Worm (Caenorhabditis elegans): ENCODE data around the gene ZK662.2.

Gene ZK662.2

DNA sequence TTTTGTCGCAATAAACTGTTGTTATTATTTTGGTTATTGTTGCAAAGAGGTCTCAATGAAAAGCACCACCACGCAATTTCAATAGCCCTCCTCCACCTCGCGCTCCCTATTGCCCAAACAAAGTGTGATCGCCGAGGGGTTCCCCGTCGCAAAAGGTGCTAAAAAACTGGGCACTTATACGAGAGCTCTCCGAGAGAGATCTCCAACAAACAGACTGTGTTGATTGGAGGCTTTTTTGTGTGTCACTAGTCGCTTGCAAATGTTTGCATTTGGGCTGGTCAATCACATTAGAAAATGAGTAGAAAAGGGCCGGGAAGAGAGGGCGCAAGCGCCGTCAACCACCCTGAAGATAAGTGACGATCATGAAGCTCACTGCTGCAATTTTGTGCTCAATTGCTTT, at the start of gene ZK662.2:
Gene ZK662.2, plus strand, starts transcription at position 301 of the 400 bp plus-strand sequence.
- TF ChIP-seq him-1 (tag; optimal IDR thresholded peaks at IDR 0.05) (no peak), dao-5 (tag; optimal IDR thresholded peaks at IDR 0.05) (no peak), W03F9.2 (tag; optimal IDR thresholded peaks at IDR 0.05) (no peak)

DNA sequence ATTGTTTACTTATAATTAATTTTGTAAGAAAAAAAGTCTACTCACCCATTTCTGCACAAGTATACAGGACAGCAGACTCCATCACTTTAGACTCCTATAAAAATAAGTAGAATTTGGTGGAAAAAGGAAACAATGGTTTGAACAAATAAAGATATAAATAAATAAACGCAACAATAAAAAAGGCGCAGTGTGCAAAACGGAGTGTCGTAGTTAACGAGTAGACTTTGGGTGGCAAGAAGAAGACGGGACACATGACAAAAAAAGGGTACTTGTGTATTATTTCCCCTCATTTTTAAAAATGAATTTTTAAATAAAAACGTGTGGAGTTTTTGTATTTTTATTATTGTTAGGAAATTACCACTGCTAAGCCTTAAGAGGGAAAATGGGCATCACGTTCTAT, 49.2 kb upstream of the ZK662.2 start, which contains the start of gene F59D12.5:
Gene F59D12.5, minus strand, starts transcription at position 94 of the 400 bp plus-strand sequence.
- no peak for TF ChIP-seq him-1 (tag; optimal IDR thresholded peaks at IDR 0.05)
- no peak for TF ChIP-seq W03F9.2 (tag; optimal IDR thresholded peaks at IDR 0.05)
- TF ChIP-seq dao-5 (tag; optimal IDR thresholded peaks at IDR 0.05), result no peak

DNA sequence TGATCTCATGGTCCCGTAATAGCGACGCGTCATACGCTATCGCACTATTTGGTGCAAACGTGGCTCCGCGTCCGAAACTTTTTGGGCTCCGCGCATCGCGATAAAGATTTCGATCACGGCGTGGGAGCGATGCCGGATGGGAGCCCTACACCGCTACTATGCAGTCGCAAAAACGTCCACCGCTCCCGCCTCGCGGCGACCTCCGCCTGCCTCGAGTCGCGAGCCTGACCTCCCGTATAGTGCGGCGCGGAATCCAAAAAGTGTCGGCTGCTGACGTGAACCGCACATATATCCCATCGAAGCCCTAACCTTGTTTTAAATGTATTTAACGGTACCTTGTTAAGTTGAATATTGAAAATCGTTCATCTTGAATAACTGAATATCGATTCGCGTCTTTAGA, 46.1 kb upstream of the ZK662.2 start:
- no peak for TF ChIP-seq him-1 (tag; optimal IDR thresholded peaks at IDR 0.05)
- TF ChIP-seq dao-5 (tag; optimal IDR thresholded peaks at IDR 0.05), result no peak
- TF ChIP-seq W03F9.2 (tag; optimal IDR thresholded peaks at IDR 0.05), result no peak

DNA sequence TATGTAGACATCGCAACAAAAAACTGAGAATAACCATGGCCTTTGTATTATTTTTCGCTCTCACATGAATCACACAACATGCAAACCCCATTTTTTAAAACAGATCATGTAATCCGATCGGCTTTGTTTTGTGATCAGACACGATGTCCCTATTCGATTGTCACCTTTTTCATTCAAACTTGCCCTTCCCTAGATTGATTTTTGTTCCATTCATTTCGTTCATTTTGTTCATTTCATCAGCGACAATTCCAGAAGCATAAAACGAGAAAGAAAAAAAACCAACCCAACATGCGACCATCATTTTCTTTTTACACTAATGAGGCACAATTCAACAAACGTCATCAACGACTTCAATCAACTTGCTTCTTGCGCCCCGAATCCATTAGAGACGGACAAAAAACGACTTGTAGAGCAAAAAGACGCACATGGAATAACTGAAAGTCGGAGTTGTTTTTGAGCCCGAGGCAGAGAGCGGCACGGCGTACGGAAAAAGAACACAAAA, 45.5 kb upstream of the ZK662.2 start, which contains the start of gene F59D12.3:
Gene F59D12.3, minus strand, starts transcription at position 51 of the 502 bp plus-strand sequence.
- TF ChIP-seq him-1 (tag; optimal IDR thresholded peaks at IDR 0.05), result no peak
- TF ChIP-seq W03F9.2 (tag; optimal IDR thresholded peaks at IDR 0.05), result no peak
- no peak for TF ChIP-seq dao-5 (tag; optimal IDR thresholded peaks at IDR 0.05)

DNA sequence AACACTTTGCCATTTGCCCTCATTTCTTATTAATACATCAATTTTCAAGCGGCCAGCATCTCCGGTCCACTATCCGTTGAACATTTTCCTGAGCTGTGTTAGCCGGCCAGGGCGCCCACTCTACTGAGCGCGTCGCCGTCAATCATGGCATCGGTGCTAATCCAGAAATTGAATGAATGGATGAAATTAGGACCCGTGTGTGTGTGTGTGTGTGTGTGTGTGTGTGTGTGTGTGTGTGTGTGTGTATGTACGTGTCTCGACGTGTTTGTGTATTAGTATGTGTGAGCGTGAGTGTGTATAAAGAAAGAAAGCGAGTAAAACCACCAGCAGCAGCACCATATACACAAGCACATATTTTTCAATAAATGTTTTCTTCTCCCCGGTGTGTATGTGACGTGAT, 43.3 kb upstream of the ZK662.2 start:
- TF ChIP-seq dao-5 (tag; optimal IDR thresholded peaks at IDR 0.05) (no peak), W03F9.2 (tag; optimal IDR thresholded peaks at IDR 0.05) (no peak), him-1 (tag; optimal IDR thresholded peaks at IDR 0.05) (no peak)

DNA sequence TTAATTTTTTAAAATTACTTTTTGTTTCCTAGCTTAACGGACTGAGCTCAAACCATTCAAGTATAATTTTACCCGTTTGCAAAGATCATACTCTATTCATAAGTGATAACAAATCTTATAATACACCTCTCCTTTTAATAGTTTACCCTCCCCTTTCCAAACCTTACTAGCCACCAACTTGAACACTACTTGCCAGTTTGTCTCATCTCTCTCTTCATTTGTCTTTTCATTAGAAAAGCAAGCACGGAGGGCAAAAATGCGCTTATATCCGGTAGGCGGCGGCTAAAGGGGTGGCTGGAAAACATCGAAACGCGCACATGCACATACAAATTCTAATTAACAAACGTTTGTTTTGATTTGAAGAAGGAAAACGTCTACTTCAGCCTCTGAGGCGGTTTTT, 41.5 kb upstream of the ZK662.2 start:
- TF ChIP-seq him-1 (tag; optimal IDR thresholded peaks at IDR 0.05) (no peak), W03F9.2 (tag; optimal IDR thresholded peaks at IDR 0.05) (no peak), dao-5 (tag; optimal IDR thresholded peaks at IDR 0.05) (no peak)

DNA sequence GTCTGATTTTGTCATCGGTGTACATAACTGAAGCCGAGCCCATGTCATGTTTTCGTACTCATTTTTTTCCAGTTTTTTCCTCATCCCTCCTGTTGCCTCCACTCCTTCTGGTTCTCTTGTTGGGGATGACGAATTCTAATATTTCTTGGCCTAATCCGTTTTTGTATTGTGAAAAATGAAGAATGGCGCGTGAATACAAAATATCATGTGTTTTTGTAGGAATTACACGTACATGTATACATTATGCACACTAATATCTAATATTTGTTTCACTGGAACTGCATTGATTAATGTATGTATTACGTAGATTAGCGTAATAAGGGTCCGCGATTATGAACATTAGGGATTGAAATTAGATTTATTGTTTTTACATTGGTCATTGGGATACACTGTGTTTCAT, 40.9 kb upstream of the ZK662.2 start:
- TF ChIP-seq W03F9.2 (tag; optimal IDR thresholded peaks at IDR 0.05) (no peak), dao-5 (tag; optimal IDR thresholded peaks at IDR 0.05) (no peak), him-1 (tag; optimal IDR thresholded peaks at IDR 0.05) (no peak)

DNA sequence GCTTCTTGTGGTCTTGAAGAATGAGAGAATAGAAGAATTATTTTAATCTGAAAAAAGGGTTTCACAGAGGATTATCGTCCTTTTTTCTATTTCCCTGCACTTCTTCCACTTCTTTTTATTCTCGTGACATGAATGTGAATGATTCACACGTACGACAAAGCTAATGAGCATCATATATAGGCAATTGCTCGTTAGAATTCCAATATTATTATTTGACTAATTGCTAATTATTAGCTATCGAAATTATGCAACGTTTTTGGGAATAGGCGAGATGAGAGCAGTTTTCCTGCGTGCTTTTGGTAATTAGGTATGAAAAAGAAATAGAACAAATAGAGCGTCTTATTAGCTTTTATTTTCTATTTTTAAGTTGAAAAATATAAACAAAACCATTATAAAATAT, 38.7 kb upstream of the ZK662.2 start:
- TF ChIP-seq him-1 (tag; optimal IDR thresholded peaks at IDR 0.05) (no peak), dao-5 (tag; optimal IDR thresholded peaks at IDR 0.05) (no peak), W03F9.2 (tag; optimal IDR thresholded peaks at IDR 0.05) (no peak)

DNA sequence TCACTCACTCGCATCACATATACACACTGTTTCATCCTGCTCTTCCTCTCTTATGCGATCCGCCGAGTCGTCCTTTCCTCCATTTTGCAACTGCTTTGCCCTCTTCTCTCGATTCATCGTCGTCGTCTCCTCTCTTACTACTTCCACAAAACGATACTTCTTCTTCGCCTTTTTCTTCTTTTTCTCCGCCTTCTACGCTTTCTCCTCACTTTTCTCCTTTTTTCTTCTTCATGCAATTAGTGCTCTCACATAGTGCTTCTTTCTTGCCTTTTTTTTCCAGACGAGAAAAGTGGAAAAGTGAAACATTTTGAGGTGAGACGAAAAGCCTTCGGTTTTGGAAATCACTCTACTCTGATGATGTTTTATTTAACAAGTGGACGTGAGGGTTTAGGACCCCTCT, 36.9 kb upstream of the ZK662.2 start:
- no peak for TF ChIP-seq dao-5 (tag; optimal IDR thresholded peaks at IDR 0.05)
- no peak for TF ChIP-seq him-1 (tag; optimal IDR thresholded peaks at IDR 0.05)
- no peak for TF ChIP-seq W03F9.2 (tag; optimal IDR thresholded peaks at IDR 0.05)

DNA sequence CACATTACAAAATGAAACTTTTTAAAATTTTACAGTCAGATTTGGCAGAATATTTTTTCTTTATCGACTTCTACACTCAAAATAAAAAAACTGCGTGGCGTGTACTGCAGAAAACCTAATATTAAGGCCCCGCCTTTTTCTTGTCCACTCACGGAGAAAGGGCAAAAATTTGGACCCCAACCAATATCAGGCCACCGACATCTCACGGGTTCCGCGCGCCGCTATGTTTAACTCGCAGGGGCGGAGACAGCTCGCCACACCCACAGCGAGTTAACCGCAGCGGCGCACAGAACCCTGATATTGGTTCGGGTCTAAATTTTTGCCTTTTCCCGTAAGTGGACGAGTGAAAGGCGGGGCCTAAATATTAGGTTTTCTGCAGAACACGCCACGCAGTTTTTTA, 32.8 kb upstream of the ZK662.2 start:
- no peak for TF ChIP-seq W03F9.2 (tag; optimal IDR thresholded peaks at IDR 0.05)
- no peak for TF ChIP-seq him-1 (tag; optimal IDR thresholded peaks at IDR 0.05)
- no peak for TF ChIP-seq dao-5 (tag; optimal IDR thresholded peaks at IDR 0.05)

DNA sequence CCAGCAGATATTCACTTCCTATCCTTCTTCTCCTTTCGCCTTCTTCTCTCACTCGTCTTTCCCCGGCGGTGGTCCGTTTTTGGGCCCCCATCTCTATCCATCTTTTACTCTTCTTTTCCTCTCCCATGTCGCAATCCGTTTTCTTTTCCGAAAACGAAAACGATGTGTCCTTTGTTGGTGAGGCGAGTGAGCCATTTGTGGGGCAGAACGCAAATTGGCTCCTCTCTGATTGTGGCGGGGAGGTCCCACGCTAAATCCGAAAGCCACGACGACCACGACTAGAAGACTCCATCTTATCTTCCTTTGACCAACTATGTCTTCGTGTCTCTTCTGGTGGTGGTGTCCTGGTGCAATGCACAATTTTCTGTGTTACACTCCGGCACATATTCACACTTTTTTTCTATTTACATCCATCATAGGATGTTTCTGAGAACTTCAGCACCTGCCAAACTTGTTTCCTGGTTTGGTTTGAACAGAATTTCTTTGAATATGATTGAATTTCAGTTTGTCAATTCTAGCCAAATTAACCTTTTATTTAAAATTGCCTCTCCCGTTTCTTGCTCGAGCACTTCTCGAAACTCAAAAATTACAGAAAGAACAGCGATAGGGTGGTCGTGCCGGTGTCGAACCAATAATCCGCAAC, 30.2 kb upstream of the ZK662.2 start, which contains the start of gene pcdr-1:
Gene pcdr-1, plus strand, starts transcription at position 593 of the 643 bp plus-strand sequence.
- TF ChIP-seq dao-5 (tag; optimal IDR thresholded peaks at IDR 0.05) (no peak), him-1 (tag; optimal IDR thresholded peaks at IDR 0.05) (no peak), W03F9.2 (tag; optimal IDR thresholded peaks at IDR 0.05) (no peak)

DNA sequence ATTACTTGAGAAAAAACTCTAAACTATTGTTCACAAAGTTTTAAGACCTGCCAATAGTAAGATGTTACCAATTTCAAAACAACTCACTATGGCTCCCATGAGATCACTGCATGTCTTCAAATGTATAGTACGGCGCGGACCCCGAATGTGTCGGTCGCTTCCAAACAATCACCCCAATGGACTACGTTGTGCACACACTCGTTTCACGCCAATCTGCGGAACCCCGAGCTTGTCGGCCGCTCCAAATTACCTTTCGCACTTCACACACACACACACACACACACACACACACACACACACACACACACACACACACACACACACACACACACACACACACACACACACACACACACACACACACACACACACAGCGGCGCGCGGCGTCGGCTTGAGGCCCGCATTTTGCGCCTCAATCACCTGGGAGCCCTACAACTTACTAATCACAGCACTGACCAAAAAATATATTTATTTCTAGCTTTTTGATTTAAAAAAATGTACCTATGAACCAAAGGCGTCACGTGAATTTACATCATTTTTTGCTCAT, 28.4 kb upstream of the ZK662.2 start:
- TF ChIP-seq W03F9.2 (tag; optimal IDR thresholded peaks at IDR 0.05) (no peak), dao-5 (tag; optimal IDR thresholded peaks at IDR 0.05) (no peak), him-1 (tag; optimal IDR thresholded peaks at IDR 0.05) (no peak)

DNA sequence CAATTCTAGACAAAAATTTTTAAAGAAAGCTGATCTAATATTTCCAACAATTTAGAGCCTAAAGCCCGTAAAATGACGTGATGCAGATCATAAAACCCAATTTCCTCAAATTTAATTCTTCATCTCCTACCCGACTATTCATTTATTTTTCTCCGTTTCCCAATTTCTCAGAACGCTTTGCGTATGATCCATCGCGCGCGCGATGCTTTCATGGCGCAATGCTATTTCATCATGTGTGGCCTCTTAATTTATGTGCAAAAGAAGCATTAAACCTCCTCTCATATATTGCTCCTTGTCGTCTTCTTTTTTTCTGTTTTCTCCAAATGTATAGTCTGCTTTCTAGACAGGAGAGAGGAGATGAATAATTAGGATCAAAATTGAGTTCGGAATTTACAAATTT, 27.8 kb upstream of the ZK662.2 start:
- no peak for TF ChIP-seq him-1 (tag; optimal IDR thresholded peaks at IDR 0.05)
- no peak for TF ChIP-seq W03F9.2 (tag; optimal IDR thresholded peaks at IDR 0.05)
- no peak for TF ChIP-seq dao-5 (tag; optimal IDR thresholded peaks at IDR 0.05)

DNA sequence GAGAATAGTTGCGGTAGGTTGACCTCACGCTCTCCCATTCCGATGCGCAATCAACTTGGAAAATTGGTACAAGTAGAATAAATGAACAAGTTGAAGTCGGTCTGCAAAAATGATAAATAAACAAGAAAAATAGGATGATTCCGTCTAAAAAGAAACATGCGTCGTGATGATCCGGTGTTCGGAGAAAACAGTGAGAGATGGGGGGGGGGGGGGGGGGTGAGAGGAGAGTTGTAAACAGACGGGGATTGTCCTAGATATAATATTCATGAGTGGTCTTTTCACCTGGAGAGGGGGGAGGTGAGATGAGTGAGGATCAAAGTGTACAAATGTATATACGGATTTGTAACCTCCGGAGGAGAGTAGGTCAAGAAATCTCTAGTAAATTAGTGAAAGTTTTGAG, 20.9 kb upstream of the ZK662.2 start, which contains the start of gene F59D12.2:
Gene F59D12.2, minus strand, starts transcription at position 101 of the 400 bp plus-strand sequence.
- no peak for TF ChIP-seq W03F9.2 (tag; optimal IDR thresholded peaks at IDR 0.05)

Measured in whole organism, L4/young adult.